Fruit fly (Drosophila melanogaster): ENCODE data around the gene Irp-1A.
A peak's percentile ranks its signal among the peaks of the same experiment; 100 is the strongest.

Gene Irp-1A

dm6 chr3R:22720808-22721306 lies 3.5 kb downstream of the Irp-1A start, which contains the start of gene wge:
TSS of gene wge (minus strand) at chr3R:22721150.
- peak; percentile 81 for TF ChIP-seq CG15710 (tag; optimal IDR thresholded peaks at IDR 0.05)
- TF ChIP-seq gl (tag; optimal IDR thresholded peaks at IDR 0.05) = peak; percentile 84
- peak; percentile 62 for TF ChIP-seq CG17806 (tag; optimal IDR thresholded peaks at IDR 0.05)
- TF ChIP-seq CG8159 (tag; optimal IDR thresholded peaks at IDR 0.05) = peak; percentile 80
- peak; percentile 86 for TF ChIP-seq CG13204 (GFP tag; optimal IDR thresholded peaks at IDR 0.05)
- peak; percentile 57; the same call in 2 of the 3 replicates for TF ChIP-seq fd96Ca (GFP tag; IDR thresholded peaks at IDR 0.05)
- no peak for TF ChIP-seq CG10348 (GFP tag; IDR thresholded peaks at IDR 0.05)
- TF ChIP-seq CG34367 (tag; optimal IDR thresholded peaks at IDR 0.05) = peak; percentile 68
- peak; percentile 5 for TF ChIP-seq EcR (GFP tag; optimal IDR thresholded peaks at IDR 0.05)
- peak; percentile 66 for TF ChIP-seq Ets98B (GFP tag; IDR thresholded peaks at IDR 0.05)
- TF ChIP-seq rn (GFP tag; IDR thresholded peaks at IDR 0.05) = peak; percentile 48; the same call in 1 of the 2 replicates
- TF ChIP-seq Pif1B (GFP tag; optimal IDR thresholded peaks at IDR 0.05) = peak; percentile 66
- peak; percentile 86 for TF ChIP-seq CG14655 (GFP tag; optimal IDR thresholded peaks at IDR 0.05)
- peak; percentile 83 for TF ChIP-seq Pif1A (GFP tag; optimal IDR thresholded peaks at IDR 0.05)
- TF ChIP-seq D1 (tag; optimal IDR thresholded peaks at IDR 0.05) = no peak
- TF ChIP-seq CG4496 (GFP tag; IDR thresholded peaks at IDR 0.05) = peak; percentile 80; the same call in 2 of the 3 replicates
- TF ChIP-seq CG12605 (GFP tag; IDR thresholded peaks at IDR 0.05) = peak; percentile 76; the same call in 1 of the 2 replicates
- TF ChIP-seq CG32121 (GFP tag; IDR thresholded peaks at IDR 0.05) = peak; percentile 61
- TF ChIP-seq CG8301 (tag; optimal IDR thresholded peaks at IDR 0.05) = peak; percentile 72
- TF ChIP-seq CG9948 (tag; optimal IDR thresholded peaks at IDR 0.05) = peak; percentile 62
- peak; percentile 59 for TF ChIP-seq Snoo (tag; optimal IDR thresholded peaks at IDR 0.05)

- TF ChIP-seq rn (GFP tag; IDR thresholded peaks at IDR 0.05) (no peak), Snoo (tag; optimal IDR thresholded peaks at IDR 0.05) (no peak), Pif1B (GFP tag; optimal IDR thresholded peaks at IDR 0.05) (no peak), CG4496 (GFP tag; IDR thresholded peaks at IDR 0.05) (no peak), gl (tag; optimal IDR thresholded peaks at IDR 0.05) (no peak), CG12605 (GFP tag; IDR thresholded peaks at IDR 0.05) (no peak), EcR (GFP tag; optimal IDR thresholded peaks at IDR 0.05) (no peak)
These were observed 4.8 kb downstream of the Irp-1A start for dm6 chr3R:22719607-22719949.

dm6 chr3R:22718937-22719606 lies 5.3 kb downstream of the Irp-1A start:
- TF ChIP-seq CG4496 (GFP tag; IDR thresholded peaks at IDR 0.05) = no peak
- no peak for TF ChIP-seq EcR (GFP tag; optimal IDR thresholded peaks at IDR 0.05)
- no peak for TF ChIP-seq CG10348 (GFP tag; IDR thresholded peaks at IDR 0.05)
- no peak for TF ChIP-seq rn (GFP tag; IDR thresholded peaks at IDR 0.05)
- no peak for TF ChIP-seq CG15710 (tag; optimal IDR thresholded peaks at IDR 0.05)
- TF ChIP-seq CG9948 (tag; optimal IDR thresholded peaks at IDR 0.05) = no peak
- TF ChIP-seq CG14655 (GFP tag; optimal IDR thresholded peaks at IDR 0.05) = no peak
- no peak for TF ChIP-seq gl (tag; optimal IDR thresholded peaks at IDR 0.05)
- no peak for TF ChIP-seq Snoo (tag; optimal IDR thresholded peaks at IDR 0.05)
- TF ChIP-seq D1 (tag; optimal IDR thresholded peaks at IDR 0.05) = no peak
- no peak for TF ChIP-seq CG17806 (tag; optimal IDR thresholded peaks at IDR 0.05)
- TF ChIP-seq Ets98B (GFP tag; IDR thresholded peaks at IDR 0.05) = no peak
- no peak for TF ChIP-seq CG32121 (GFP tag; IDR thresholded peaks at IDR 0.05)
- TF ChIP-seq CG12605 (GFP tag; IDR thresholded peaks at IDR 0.05) = no peak

- TF ChIP-seq CG8159 (tag; optimal IDR thresholded peaks at IDR 0.05) (no peak), CG32121 (GFP tag; IDR thresholded peaks at IDR 0.05) (no peak), fd96Ca (GFP tag; IDR thresholded peaks at IDR 0.05) (no peak), EcR (GFP tag; optimal IDR thresholded peaks at IDR 0.05) (no peak), D1 (tag; optimal IDR thresholded peaks at IDR 0.05) (no peak), CG10348 (GFP tag; IDR thresholded peaks at IDR 0.05) (no peak), CG17806 (tag; optimal IDR thresholded peaks at IDR 0.05) (no peak), rn (GFP tag; IDR thresholded peaks at IDR 0.05) (no peak)
These were observed 6.0 kb downstream of the Irp-1A start for dm6 chr3R:22718401-22718800.

dm6 chr3R:22717863-22718262 lies 6.5 kb downstream of the Irp-1A start:
- TF ChIP-seq fd96Ca (GFP tag; IDR thresholded peaks at IDR 0.05) = no peak
- TF ChIP-seq D1 (tag; optimal IDR thresholded peaks at IDR 0.05) = no peak
- no peak for TF ChIP-seq CG10348 (GFP tag; IDR thresholded peaks at IDR 0.05)
- TF ChIP-seq CG32121 (GFP tag; IDR thresholded peaks at IDR 0.05) = no peak
- no peak for TF ChIP-seq CG13204 (GFP tag; optimal IDR thresholded peaks at IDR 0.05)
- TF ChIP-seq gl (tag; optimal IDR thresholded peaks at IDR 0.05) = no peak
- no peak for TF ChIP-seq CG15710 (tag; optimal IDR thresholded peaks at IDR 0.05)
- no peak for TF ChIP-seq rn (GFP tag; IDR thresholded peaks at IDR 0.05)
- TF ChIP-seq CG34367 (tag; optimal IDR thresholded peaks at IDR 0.05) = no peak
- TF ChIP-seq Pif1A (GFP tag; optimal IDR thresholded peaks at IDR 0.05) = no peak
- TF ChIP-seq CG17806 (tag; optimal IDR thresholded peaks at IDR 0.05) = no peak
- TF ChIP-seq CG12605 (GFP tag; IDR thresholded peaks at IDR 0.05) = no peak
- TF ChIP-seq CG9948 (tag; optimal IDR thresholded peaks at IDR 0.05) = no peak

dm6 chr3R:22710662-22711061 lies 13.7 kb downstream of the Irp-1A start, which contains the start of gene CG4907:
TSS of gene CG4907 (minus strand) at chr3R:22710762.
- no peak for TF ChIP-seq gl (tag; optimal IDR thresholded peaks at IDR 0.05)
- TF ChIP-seq CG17806 (tag; optimal IDR thresholded peaks at IDR 0.05) = no peak
- no peak for TF ChIP-seq D1 (tag; optimal IDR thresholded peaks at IDR 0.05)
- TF ChIP-seq CG32121 (GFP tag; IDR thresholded peaks at IDR 0.05) = no peak
- TF ChIP-seq Pif1A (GFP tag; optimal IDR thresholded peaks at IDR 0.05) = no peak
- TF ChIP-seq CG15710 (tag; optimal IDR thresholded peaks at IDR 0.05) = no peak
- TF ChIP-seq CG4496 (GFP tag; IDR thresholded peaks at IDR 0.05) = no peak
- TF ChIP-seq CG9948 (tag; optimal IDR thresholded peaks at IDR 0.05) = no peak
- no peak for TF ChIP-seq Snoo (tag; optimal IDR thresholded peaks at IDR 0.05)
- no peak for TF ChIP-seq CG14655 (GFP tag; optimal IDR thresholded peaks at IDR 0.05)
- TF ChIP-seq CG13204 (GFP tag; optimal IDR thresholded peaks at IDR 0.05) = no peak
- TF ChIP-seq CG8301 (tag; optimal IDR thresholded peaks at IDR 0.05) = no peak
- TF ChIP-seq fd96Ca (GFP tag; IDR thresholded peaks at IDR 0.05) = no peak
- no peak for TF ChIP-seq rn (GFP tag; IDR thresholded peaks at IDR 0.05)
- no peak for TF ChIP-seq Ets98B (GFP tag; IDR thresholded peaks at IDR 0.05)

All from whole organism, pupa.